Fruit fly (Drosophila melanogaster): ENCODE results near the gene CG11970.

DNA sequence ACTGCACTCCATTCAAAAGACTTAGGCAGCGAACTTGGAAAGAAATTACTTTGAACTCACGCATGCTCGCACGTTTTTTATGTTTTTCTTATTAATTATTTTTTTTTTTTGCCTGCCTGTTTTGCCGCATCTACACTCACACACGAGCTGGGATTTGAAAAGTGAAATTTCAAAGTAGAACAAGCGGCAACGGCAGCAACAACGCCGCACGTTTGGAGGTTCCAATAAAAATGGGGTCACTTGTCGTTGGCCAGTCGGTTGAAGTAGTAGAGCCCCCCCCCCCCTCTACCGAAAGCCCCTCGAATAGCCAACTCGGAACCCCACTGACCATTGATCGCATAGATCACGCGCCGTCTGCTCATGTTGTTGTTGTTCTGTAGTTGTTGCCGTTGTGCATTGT lies 38.1 kb upstream of the CG11970 start:
- no peak for TF ChIP-seq Blimp-1 (GFP tag; optimal IDR thresholded peaks at IDR 0.05)
- TF ChIP-seq topi (GFP tag; optimal IDR thresholded peaks at IDR 0.05): no peak
- no peak for TF ChIP-seq acj6 (GFP tag; optimal IDR thresholded peaks at IDR 0.05)
- TF ChIP-seq fd59A (GFP tag; optimal IDR thresholded peaks at IDR 0.05): no peak
- TF ChIP-seq CG15336 (GFP tag; IDR thresholded peaks at IDR 0.05): no peak
